Fruit fly (Drosophila melanogaster): ENCODE data around the gene Tgi.

The Tgi gene

DNA sequence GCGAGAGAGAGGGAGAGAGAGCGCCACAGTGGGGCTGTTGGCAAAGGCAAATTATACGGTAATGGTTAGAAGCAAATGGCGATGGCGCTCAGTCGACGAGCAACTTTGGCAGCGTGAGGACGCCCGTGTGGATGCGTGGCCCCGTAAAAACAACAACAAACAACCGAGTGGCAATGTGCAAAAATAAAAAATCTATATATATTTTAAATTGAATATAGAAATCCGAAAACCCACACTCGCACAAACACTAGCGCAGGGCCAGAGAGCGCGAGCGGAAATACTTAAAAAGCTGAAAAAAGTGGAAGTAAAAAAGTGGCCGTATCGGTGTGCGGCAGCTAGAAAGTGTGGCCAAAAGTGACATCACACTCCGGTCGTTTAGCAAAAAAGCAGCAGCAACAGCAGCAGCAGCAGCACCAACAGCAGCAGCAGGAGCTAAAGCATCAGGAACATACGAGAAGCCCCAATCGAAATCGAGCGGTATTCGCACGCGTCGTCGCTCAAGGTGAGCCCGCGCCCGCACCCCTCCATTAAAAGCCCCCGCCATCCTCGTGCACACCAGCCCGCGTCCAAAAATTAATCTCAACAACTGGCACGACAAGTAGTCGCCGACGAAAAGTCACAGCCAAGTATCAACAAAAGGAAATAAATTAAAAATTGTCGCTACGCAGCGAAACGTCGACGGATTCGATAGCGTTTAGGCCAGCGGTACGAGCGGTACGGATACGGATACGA lies 9.0 kb upstream of the Tgi start, which contains the start of gene stv:
stv (plus strand) TSS at position 89 of the 732 bp plus-strand sequence.
- TF ChIP-seq br (GFP tag; optimal IDR thresholded peaks at IDR 0.05) (no peak), tai (GFP tag; optimal IDR thresholded peaks at IDR 0.05) (no peak), Rel (GFP tag; optimal IDR thresholded peaks at IDR 0.05) (no peak), Rel (tag; optimal IDR thresholded peaks at IDR 0.05) (peak; percentile 66), CG32264 (GFP tag; optimal IDR thresholded peaks at IDR 0.05) (no peak), Jra (GFP tag; optimal IDR thresholded peaks at IDR 0.05) (no peak), Hr83 (GFP tag; optimal IDR thresholded peaks at IDR 0.05; ENCODE audit: poor library complexity, severe bottlenecking) (no peak), HLH106 (tag; optimal IDR thresholded peaks at IDR 0.05) (peak; percentile 2), foxo (GFP tag; optimal IDR thresholded peaks at IDR 0.05) (no peak), brk (GFP tag; optimal IDR thresholded peaks at IDR 0.05) (no peak), Sp1 (GFP tag; optimal IDR thresholded peaks at IDR 0.05) (no peak), Dfd (GFP tag; optimal IDR thresholded peaks at IDR 0.05) (peak; percentile 72), dl (GFP tag; optimal IDR thresholded peaks at IDR 0.05; ENCODE audit: insufficient read depth in 1 of 2, partially characterized antibody in 2 of 2) (no peak), lola (GFP tag; optimal IDR thresholded peaks at IDR 0.05) (no peak), fru (GFP tag; optimal IDR thresholded peaks at IDR 0.05) (no peak), jim (GFP tag; optimal IDR thresholded peaks at IDR 0.05) (peak; percentile 73), Myc (optimal IDR thresholded peaks at IDR 0.05) (no peak), ey (GFP tag; optimal IDR thresholded peaks at IDR 0.05) (no peak), sage (GFP tag; optimal IDR thresholded peaks at IDR 0.05) (no peak), CG9705 (GFP tag; optimal IDR thresholded peaks at IDR 0.05) (no peak), dmrt93B (GFP tag; optimal IDR thresholded peaks at IDR 0.05) (no peak), h (GFP tag; optimal IDR thresholded peaks at IDR 0.05) (peak; percentile 12), Mio (GFP tag; optimal IDR thresholded peaks at IDR 0.05) (no peak)

dm6 chr3L:13478339-13479203 lies 8.0 kb upstream of the Tgi start:
- peak; percentile 10 for TF ChIP-seq rgr (GFP tag; optimal IDR thresholded peaks at IDR 0.05)
- no peak for TF ChIP-seq woc (GFP tag; optimal IDR thresholded peaks at IDR 0.05)
- TF ChIP-seq OdsH (GFP tag; optimal IDR thresholded peaks at IDR 0.05), result no peak
- no peak for TF ChIP-seq usp (GFP tag; optimal IDR thresholded peaks at IDR 0.05)
- peak in 1 of 2 experiments; percentile 43 for TF ChIP-seq foxo (GFP tag; optimal IDR thresholded peaks at IDR 0.05)
- no peak for TF ChIP-seq tai (GFP tag; optimal IDR thresholded peaks at IDR 0.05)
- no peak for TF ChIP-seq dsf (GFP tag; optimal IDR thresholded peaks at IDR 0.05; ENCODE audit: borderline replicate concordance)
- peak; percentile 23 for TF ChIP-seq HLH106 (tag; optimal IDR thresholded peaks at IDR 0.05)
- no peak for TF ChIP-seq Mio (GFP tag; optimal IDR thresholded peaks at IDR 0.05)
- TF ChIP-seq Dfd (GFP tag; optimal IDR thresholded peaks at IDR 0.05), result peak; percentile 32
- peak; percentile 33 for TF ChIP-seq h (GFP tag; optimal IDR thresholded peaks at IDR 0.05)
- TF ChIP-seq fru (GFP tag; optimal IDR thresholded peaks at IDR 0.05), result peak; percentile 34
- TF ChIP-seq Dif (GFP tag; optimal IDR thresholded peaks at IDR 0.05; ENCODE audit: partially characterized antibody), result no peak
- no peak for TF ChIP-seq N (GFP tag; optimal IDR thresholded peaks at IDR 0.05)
- no peak for TF ChIP-seq GATAd (GFP tag; optimal IDR thresholded peaks at IDR 0.05)
- no peak for TF ChIP-seq dmrt93B (GFP tag; optimal IDR thresholded peaks at IDR 0.05)
- TF ChIP-seq ey (GFP tag; optimal IDR thresholded peaks at IDR 0.05), result peak; percentile 32
- TF ChIP-seq dl (GFP tag; optimal IDR thresholded peaks at IDR 0.05; ENCODE audit: insufficient read depth in 1 of 2, partially characterized antibody in 2 of 2), result no peak

DNA sequence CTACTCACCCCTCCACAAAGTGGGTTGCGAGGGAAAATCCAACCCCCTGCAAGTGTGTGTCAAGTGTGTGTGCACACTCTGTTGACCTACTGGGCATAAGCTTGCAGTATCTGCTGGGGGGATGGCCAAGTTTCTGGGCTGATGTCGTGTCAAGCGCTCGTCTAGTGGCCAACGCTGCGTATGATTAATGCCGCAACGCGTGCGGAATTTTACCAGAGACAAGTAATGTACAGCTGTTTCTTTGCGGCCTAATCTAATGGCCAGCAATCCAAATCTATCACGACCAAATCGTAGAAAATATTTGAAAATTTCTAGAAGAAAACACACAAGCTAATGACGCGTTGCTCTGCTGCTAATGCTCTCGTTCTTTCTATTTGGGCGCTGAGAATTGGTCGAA lies 7.4 kb upstream of the Tgi start:
- TF ChIP-seq Dfd (GFP tag; optimal IDR thresholded peaks at IDR 0.05) (no peak), Vsx2 (GFP tag; optimal IDR thresholded peaks at IDR 0.05; ENCODE audit: partially characterized antibody) (no peak), rgr (GFP tag; optimal IDR thresholded peaks at IDR 0.05) (no peak), Hr78 (GFP tag; optimal IDR thresholded peaks at IDR 0.05) (no peak), dl (GFP tag; optimal IDR thresholded peaks at IDR 0.05; ENCODE audit: insufficient read depth in 1 of 2, partially characterized antibody in 2 of 2) (no peak), CG9705 (GFP tag; optimal IDR thresholded peaks at IDR 0.05) (no peak), br (GFP tag; optimal IDR thresholded peaks at IDR 0.05) (no peak), sage (GFP tag; optimal IDR thresholded peaks at IDR 0.05) (no peak), Dif (GFP tag; optimal IDR thresholded peaks at IDR 0.05; ENCODE audit: partially characterized antibody) (no peak)

Measured in whole organism, wandering third instar larva.